Worm (Caenorhabditis elegans) whole organism, late embryonic: ENCODE measurements around the gene ZK105.8.

Experiments
- C08G9.2 ChIP-seq: sonication (generic microtip); optimal IDR thresholded peaks from 2 replicates; lab custom pipeline; 2016; ENCODE audit warnings: mild to moderate bottlenecking, missing genetic modification characterization, moderate library complexity, missing compliant biosample characterization
- T23F11.4 ChIP-seq: fragments of 200-800 bp; sonication (Bioruptor generic); optimal IDR thresholded peaks from 2 replicates; lab custom pipeline; 2018; ENCODE audit warnings: mild to moderate bottlenecking, missing genetic modification characterization, missing compliant biosample characterization
- Y22D7AL.16 ChIP-seq: sonication (generic microtip); optimal IDR thresholded peaks from 2 replicates; lab custom pipeline; 2016; ENCODE audit warnings: missing genetic modification characterization, missing compliant biosample characterization
- ahr-1 ChIP-seq: sonication (generic microtip); optimal IDR thresholded peaks from 2 replicates; lab custom pipeline; 2016; ENCODE audit warnings: missing genetic modification characterization, missing compliant biosample characterization
- ceh-14 ChIP-seq: sonication (generic microtip); optimal IDR thresholded peaks from 2 replicates; lab custom pipeline; 2016; ENCODE audit warnings: missing genotype, missing genetic modification characterization, missing compliant biosample characterization
- ceh-18 ChIP-seq: sonication (generic microtip); optimal IDR thresholded peaks from 2 replicates; lab custom pipeline; 2016; ENCODE audit warnings: missing genetic modification characterization, missing compliant biosample characterization
- ceh-2 ChIP-seq: sonication (generic microtip); optimal IDR thresholded peaks from 2 replicates; lab custom pipeline; 2016; ENCODE audit warnings: missing genotype, missing genetic modification characterization, missing compliant biosample characterization
- ceh-22 ChIP-seq: sonication (generic microtip); optimal IDR thresholded peaks from 2 replicates; lab custom pipeline; 2017; ENCODE audit warnings: missing biosample characterization, missing genetic modification characterization
- ceh-30 ChIP-seq: fragments of 150-350 bp; optimal IDR thresholded peaks from 2 replicates; lab custom pipeline; 2014; ENCODE audit warnings: missing biosample characterization, missing genetic modification characterization
- ceh-34 ChIP-seq: sonication (generic microtip); optimal IDR thresholded peaks from 2 replicates; lab custom pipeline; 2016; ENCODE audit warnings: mild to moderate bottlenecking, missing genetic modification characterization, missing compliant biosample characterization
- ceh-6 ChIP-seq: fragments of 200-800 bp; sonication (Bioruptor generic); optimal IDR thresholded peaks from 2 replicates; lab custom pipeline; 2018; ENCODE audit warnings: mild to moderate bottlenecking, missing genetic modification characterization, missing compliant biosample characterization
- che-1 ChIP-seq: sonication (generic microtip); optimal IDR thresholded peaks from 2 replicates; lab custom pipeline; 2016; ENCODE audit warnings: mild to moderate bottlenecking, missing genetic modification characterization, missing compliant biosample characterization
- dmd-4 ChIP-seq: sonication (generic microtip); optimal IDR thresholded peaks from 2 replicates; lab custom pipeline; 2016; ENCODE audit warnings: borderline replicate concordance, missing genetic modification characterization, missing compliant biosample characterization
- dve-1 ChIP-seq: sonication (generic microtip); optimal IDR thresholded peaks from 2 replicates; lab custom pipeline; 2017; ENCODE audit warnings: antibody characterized with exemption, mild to moderate bottlenecking, missing genetic modification characterization, missing compliant biosample characterization
- elt-4 ChIP-seq: sonication (generic microtip); optimal IDR thresholded peaks from 2 replicates; lab custom pipeline; 2016; ENCODE audit warnings: missing genetic modification characterization, missing compliant biosample characterization
- hlh-15 ChIP-seq: sonication (generic microtip); optimal IDR thresholded peaks from 2 replicates; lab custom pipeline; 2016; ENCODE audit warnings: missing genetic modification characterization, missing compliant biosample characterization
- hlh-30 ChIP-seq: sonication (generic microtip); optimal IDR thresholded peaks from 2 replicates; lab custom pipeline; 2017; ENCODE audit warnings: antibody characterized with exemption, missing genetic modification characterization, missing compliant biosample characterization; ENCODE audit not compliant: insufficient read depth
- lim-6 ChIP-seq: sonication (generic microtip); optimal IDR thresholded peaks from 2 replicates; lab custom pipeline; 2016; ENCODE audit warnings: missing genetic modification characterization, missing compliant biosample characterization
- madf-2 ChIP-seq: sonication (generic microtip); optimal IDR thresholded peaks from 2 replicates; lab custom pipeline; 2017; ENCODE audit warnings: missing genetic modification characterization, missing compliant biosample characterization
- nfya-1 ChIP-seq: sonication (generic microtip); optimal IDR thresholded peaks from 2 replicates; lab custom pipeline; 2017; ENCODE audit warnings: missing genetic modification characterization, mild to moderate bottlenecking, missing compliant biosample characterization, antibody characterized with exemption, moderate library complexity
- nhr-232 ChIP-seq: sonication (generic microtip); optimal IDR thresholded peaks from 2 replicates; lab custom pipeline; 2016; ENCODE audit warnings: missing genetic modification characterization, missing compliant biosample characterization
- pag-3 ChIP-seq: sonication (generic microtip); optimal IDR thresholded peaks from 2 replicates; lab custom pipeline; 2016; ENCODE audit warnings: missing compliant biosample characterization, missing genetic modification characterization, borderline replicate concordance
- pat-9 ChIP-seq: fragments of 200-800 bp; sonication (Bioruptor generic); optimal IDR thresholded peaks from 2 replicates; lab custom pipeline; 2018; ENCODE audit warnings: mild to moderate bottlenecking, missing genetic modification characterization, moderate library complexity, missing compliant biosample characterization
- pax-1 ChIP-seq: fragments of 150-350 bp; optimal IDR thresholded peaks from 2 replicates; lab custom pipeline; 2014; ENCODE audit warnings: missing biosample characterization, missing genetic modification characterization
- pqm-1 ChIP-seq: sonication (generic microtip); optimal IDR thresholded peaks from 2 replicates; lab custom pipeline; 2016; ENCODE audit warnings: missing genetic modification characterization, missing compliant biosample characterization
- pros-1 ChIP-seq: fragments of 150-350 bp; optimal IDR thresholded peaks from 2 replicates; lab custom pipeline; 2014; ENCODE audit warnings: missing biosample characterization, missing genetic modification reagents, missing genetic modification characterization
- ref-2 ChIP-seq: sonication (generic microtip); optimal IDR thresholded peaks from 2 replicates; lab custom pipeline; 2016; ENCODE audit warnings: missing genetic modification characterization, missing compliant biosample characterization
- sdc-2 ChIP-seq: sonication (generic microtip); optimal IDR thresholded peaks from 2 replicates; lab custom pipeline; 2016; ENCODE audit warnings: missing genotype, missing genetic modification characterization, missing compliant biosample characterization
- sox-2 ChIP-seq: fragments of 200-800 bp; sonication (Bioruptor generic); IDR thresholded peaks from 2 replicates; pipeline ENCODE4 v1.3.6; 2022; ENCODE audit warnings: missing genetic modification reagents, missing genetic modification characterization, missing compliant biosample characterization
- tbx-7 ChIP-seq: sonication (generic microtip); optimal IDR thresholded peaks from 2 replicates; lab custom pipeline; 2016; ENCODE audit warnings: missing genotype, missing genetic modification characterization, missing compliant biosample characterization
- ttx-3 ChIP-seq: sonication (generic microtip); optimal IDR thresholded peaks from 2 replicates; lab custom pipeline; 2016; ENCODE audit warnings: missing genetic modification reagents, missing genetic modification characterization, missing compliant biosample characterization
- unc-3 ChIP-seq, 2 experiments: fragments of 200-800 bp in 1 of 2; sonication (Bioruptor generic) in 1 of 2; sonication (generic microtip) in 1 of 2; conservative IDR thresholded peaks in 1 of 2; optimal IDR thresholded peaks in 1 of 2; 2 replicates each; pipeline versions ENCODE4 v1.3.6 to Lab custom; 2016 to 2022; ENCODE audit warnings: missing compliant biosample characterization in 2 of 2, missing genetic modification characterization in 2 of 2, missing genetic modification reagents in 1 of 2
- unc-55 ChIP-seq: sonication (generic microtip); optimal IDR thresholded peaks from 2 replicates; lab custom pipeline; 2017; ENCODE audit warnings: missing biosample characterization, missing genetic modification reagents, missing genetic modification characterization
- unc-86 ChIP-seq: sonication (generic microtip); optimal IDR thresholded peaks from 2 replicates; lab custom pipeline; 2016; ENCODE audit warnings: missing genetic modification characterization, missing compliant biosample characterization
- ztf-16 ChIP-seq: sonication (generic microtip); optimal IDR thresholded peaks from 2 replicates; lab custom pipeline; 2017; ENCODE audit warnings: missing genetic modification characterization, missing compliant biosample characterization

Gene ZK105.8

DNA sequence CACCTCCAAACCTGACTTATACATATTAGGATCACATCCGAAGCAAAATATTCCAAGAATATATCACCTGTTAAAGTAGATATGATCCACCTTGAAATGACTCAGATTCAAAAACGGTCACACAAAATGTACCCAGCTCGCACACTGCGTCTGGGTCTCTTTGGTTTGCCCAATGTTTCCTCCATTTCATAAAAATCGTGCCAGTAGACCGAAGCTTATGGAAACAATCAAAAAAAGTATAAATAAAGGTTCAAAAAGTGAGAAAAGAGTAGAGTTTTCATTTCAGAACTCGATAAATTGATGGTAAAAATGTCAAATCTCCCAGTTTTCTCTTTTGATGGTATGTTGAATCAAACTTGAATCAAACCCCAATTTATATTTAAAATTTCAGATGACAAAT, 13.4 kb downstream of the ZK105.8 start, which contains the start of gene srr-9:
srr-9 (plus strand) TSS at position 301 of the 400 bp plus-strand sequence.
- TF ChIP-seq ceh-34 (no peak), dve-1 (tag; lab: Kevin White, UChicago) (no peak), pros-1 (no peak), sox-2 (GFP tag; lab: Robert Waterston, UW) (no peak), ref-2 (tag; lab: Kevin White, UChicago) (no peak), sdc-2 (tag; lab: Kevin White, UChicago) (no peak), unc-86 (tag; lab: Kevin White, UChicago) (no peak), unc-3 (GFP tag; conservative IDR thresholded peaks at IDR 0.05; lab: Robert Waterston, UW) (no peak), unc-3 (tag; optimal IDR thresholded peaks at IDR 0.05; lab: Kevin White, UChicago) (no peak), che-1 (no peak), hlh-15 (tag; lab: Kevin White, UChicago) (no peak), ceh-6 (no peak), T23F11.4 (GFP tag; lab: Kevin White, UChicago) (no peak), ceh-2 (no peak), pat-9 (tag; lab: Kevin White, UChicago) (no peak), pag-3 (no peak), madf-2 (tag; lab: Kevin White, UChicago) (no peak), dmd-4 (no peak), lim-6 (tag; lab: Kevin White, UChicago) (no peak), ceh-18 (tag; lab: Kevin White, UChicago) (no peak)

ce11 chrV:7739949-7740348, 15.7 kb downstream of the ZK105.8 start:
- TF ChIP-seq ttx-3 (tag; lab: Kevin White, UChicago) = no peak
- no peak for TF ChIP-seq ceh-18 (tag; lab: Kevin White, UChicago)
- TF ChIP-seq nfya-1 (tag; lab: Kevin White, UChicago) = no peak
- no peak for TF ChIP-seq pqm-1 (tag; lab: Kevin White, UChicago)
- TF ChIP-seq pros-1 = no peak
- TF ChIP-seq ahr-1 (tag; lab: Kevin White, UChicago) = no peak
- TF ChIP-seq, all 69 proteins: peak for 0

- no peak for TF ChIP-seq ztf-16 (tag; lab: Kevin White, UChicago)
- no peak for TF ChIP-seq pqm-1 (tag; lab: Kevin White, UChicago)
- TF ChIP-seq nhr-232 (tag; lab: Kevin White, UChicago) = no peak
- TF ChIP-seq tbx-7 (tag; lab: Kevin White, UChicago) = no peak
- TF ChIP-seq ceh-30 (tag; lab: Kevin White, UChicago) = no peak
- no peak for TF ChIP-seq hlh-30 (tag; lab: Kevin White, UChicago)
- no peak for TF ChIP-seq pag-3
- TF ChIP-seq C08G9.2 (tag; lab: Kevin White, UChicago) = no peak
- TF ChIP-seq ceh-22 (tag; lab: Kevin White, UChicago) = no peak
- TF ChIP-seq ceh-14 (tag; lab: Kevin White, UChicago) = no peak
- no peak for TF ChIP-seq elt-4 (tag; lab: Kevin White, UChicago)
- TF ChIP-seq ceh-2 = no peak
- TF ChIP-seq dmd-4 = no peak
- TF ChIP-seq pax-1 = no peak
- TF ChIP-seq ceh-6 = no peak
- no peak for TF ChIP-seq Y22D7AL.16
- TF ChIP-seq, all 69 proteins: peak for 0
These were observed 17.6 kb downstream of the ZK105.8 start for ce11 chrV:7741918-7742317.

ce11 chrV:7742485-7742959, 18.2 kb downstream of the ZK105.8 start, which contains the start of gene fbxl-5:
Gene fbxl-5, plus strand, starts transcription at chrV:7742909.
- TF ChIP-seq hlh-30 (tag; lab: Kevin White, UChicago) (no peak), ceh-6 (no peak), unc-86 (tag; lab: Kevin White, UChicago) (no peak), unc-55 (no peak)
